Worm (Caenorhabditis elegans) whole organism, L4 larva: Measurements from ENCODE around the gene fbxa-30.

Source experiments
- daf-12 ChIP-seq: fragments of 150-350 bp; optimal IDR thresholded peaks from 2 replicates; lab custom pipeline; 2014; ENCODE audit warnings: missing biosample characterization, missing genetic modification reagents, missing genetic modification characterization
- mep-1 ChIP-seq: fragments of 150-350 bp; sonication (generic microtip); optimal IDR thresholded peaks from 3 replicates; lab custom pipeline; 2014; ENCODE audit warnings: missing biosample characterization, missing genetic modification characterization
- nhr-76 ChIP-seq: fragments of 150-350 bp; optimal IDR thresholded peaks from 2 replicates; lab custom pipeline; 2014; ENCODE audit warnings: missing biosample characterization, missing genetic modification characterization
- skn-1 ChIP-seq: fragments of 150-350 bp; optimal IDR thresholded peaks from 2 replicates; lab custom pipeline; 2014; ENCODE audit warnings: missing biosample characterization, missing genetic modification characterization

DNA sequence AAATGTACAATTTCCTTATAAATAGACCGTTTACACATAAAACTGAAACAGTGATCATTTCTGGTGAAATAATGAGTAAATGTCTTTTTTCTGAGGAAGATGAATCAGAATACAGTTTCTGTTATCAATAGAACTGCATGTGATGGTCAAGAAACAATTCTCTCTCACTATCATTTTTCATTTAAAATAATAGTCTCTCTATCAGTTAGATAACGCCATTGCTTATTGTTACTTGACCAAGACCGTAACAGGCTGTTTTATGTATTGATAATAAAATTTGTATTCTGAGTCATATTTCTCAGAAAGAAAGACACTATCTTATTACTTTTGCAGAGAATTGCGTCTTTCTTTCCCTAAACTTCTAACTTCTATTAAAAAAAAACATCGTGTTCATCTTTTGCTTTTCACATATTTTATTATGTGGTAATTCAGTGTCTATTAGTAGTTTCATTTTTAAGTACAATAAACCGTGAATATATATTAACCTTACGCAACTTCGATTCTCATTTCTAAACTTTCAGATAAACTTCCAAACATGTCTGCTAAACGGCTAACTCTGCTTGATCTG lies 19.8 kb upstream of the fbxa-30 start, which contains the start of gene fbxa-35:
- no peak for TF ChIP-seq nhr-76 (tag; lab: Kevin White, UChicago)
- no peak for TF ChIP-seq mep-1
- TF ChIP-seq daf-12 (tag; lab: Kevin White, UChicago) = no peak
- no peak for TF ChIP-seq skn-1
